Fruit fly (Drosophila melanogaster) whole organism, embryonic: ENCODE results near the gene CG10694.

Source experiments
- Abd-B ChIP-seq: fragments of 200-800 bp; sonication (Bioruptor generic); optimal IDR thresholded peaks from 2 replicates; lab custom pipeline; 2018; ENCODE audit warnings: missing biosample characterization, mild to moderate bottlenecking, missing genetic modification characterization, moderate library complexity
- BEAF-32 ChIP-seq: fragments of 200-800 bp; sonication (Bioruptor generic); optimal IDR thresholded peaks from 3 replicates; lab custom pipeline; 2017; ENCODE audit warnings: missing biosample characterization, missing genetic modification characterization, mild to moderate bottlenecking, moderate library complexity, missing genetic modification reagents
- CG11247 ChIP-seq: fragments of 200-800 bp; sonication (Bioruptor generic); IDR thresholded peaks from 2 replicates; pipeline ENCODE4 v1.3.6; 2022; ENCODE audit warnings: missing biosample characterization, missing genetic modification characterization
- CG12942 ChIP-seq: fragments of 200-800 bp; sonication (Bioruptor generic); optimal IDR thresholded peaks from 3 replicates; lab custom pipeline; 2016; ENCODE audit warnings: missing biosample characterization, missing genetic modification characterization
- CG13424 ChIP-seq: fragments of 200-800 bp; sonication (Bioruptor generic); optimal IDR thresholded peaks from 2 replicates; lab custom pipeline; 2019; ENCODE audit warnings: missing biosample characterization, mild to moderate bottlenecking, missing genetic modification characterization, moderate library complexity
- CG13894 ChIP-seq: fragments of 200-800 bp; sonication (Bioruptor generic); optimal IDR thresholded peaks from 3 replicates; lab custom pipeline; 2018; ENCODE audit warnings: missing biosample characterization, mild to moderate bottlenecking, missing genetic modification characterization, moderate library complexity
- CG16779 ChIP-seq: fragments of 200-800 bp; sonication (Bioruptor generic); IDR thresholded peaks from 2 replicates; pipeline ENCODE4 v1.3.6; 2022; ENCODE audit warnings: missing biosample characterization, missing genetic modification characterization
- CG16813 ChIP-seq: fragments of 200-800 bp; sonication (Bioruptor generic); IDR thresholded peaks from 3 replicates; pipeline ENCODE4 v1.3.6; 2022; ENCODE audit warnings: missing biosample characterization, missing genetic modification characterization; ENCODE audit not compliant: partially characterized antibody
- CG17568 ChIP-seq: fragments of 200-800 bp; sonication (Bioruptor generic); optimal IDR thresholded peaks from 2 replicates; lab custom pipeline; 2018; ENCODE audit warnings: missing biosample characterization, mild to moderate bottlenecking, missing genetic modification characterization, moderate library complexity
- CG1792 ChIP-seq: fragments of 200-800 bp; sonication (Bioruptor generic); optimal IDR thresholded peaks from 2 replicates; lab custom pipeline; 2016; ENCODE audit warnings: missing biosample characterization, missing genetic modification characterization
- CG34224 ChIP-seq: fragments of 200-800 bp; sonication (Bioruptor generic); IDR thresholded peaks from 3 replicates; pipeline ENCODE4 v1.3.6; 2022; ENCODE audit warnings: missing biosample characterization, missing genetic modification characterization; ENCODE audit not compliant: partially characterized antibody
- CG34376 ChIP-seq: fragments of 200-800 bp; sonication (Bioruptor generic); optimal IDR thresholded peaks from 2 replicates; lab custom pipeline; 2018; ENCODE audit warnings: missing biosample characterization, mild to moderate bottlenecking, missing genetic modification characterization
- CG3726 ChIP-seq: fragments of 200-800 bp; sonication (Bioruptor generic); IDR thresholded peaks from 3 replicates; pipeline ENCODE4, ENCODE4 v1.3.6; 2022; ENCODE audit warnings: missing biosample characterization, missing genetic modification characterization
- CG3995 ChIP-seq: fragments of 200-800 bp; sonication (Bioruptor generic); optimal IDR thresholded peaks from 3 replicates; lab custom pipeline; 2016; ENCODE audit warnings: missing biosample characterization, missing genetic modification characterization
- CG6272 ChIP-seq: fragments of 200-800 bp; sonication (Bioruptor generic); IDR thresholded peaks from 2 replicates; pipeline ENCODE4 v1.3.6; 2022; ENCODE audit warnings: missing biosample characterization, missing genetic modification characterization
- CG8478 ChIP-seq: fragments of >200 bp; optimal IDR thresholded peaks from 2 replicates; lab custom pipeline; 2018
- CG8765 ChIP-seq: fragments of 200-800 bp; sonication (Bioruptor generic); IDR thresholded peaks from 2 replicates; pipeline ENCODE4 v1.3.6; 2022; ENCODE audit warnings: missing biosample characterization, missing genetic modification characterization
- CG9609 ChIP-seq: fragments of 200-800 bp; sonication (Bioruptor generic); optimal IDR thresholded peaks from 3 replicates; lab custom pipeline; 2016; ENCODE audit warnings: missing biosample characterization, missing genetic modification characterization
- D19A ChIP-seq: fragments of 200-800 bp; optimal IDR thresholded peaks from 3 replicates; lab custom pipeline; 2019; ENCODE audit warnings: missing biosample characterization, mild to moderate bottlenecking, missing genetic modification characterization, moderate library complexity
- Dek ChIP-seq: fragments of 200-800 bp; sonication (Bioruptor generic); optimal IDR thresholded peaks from 3 replicates; lab custom pipeline; 2019; ENCODE audit warnings: missing biosample characterization, mild to moderate bottlenecking, missing genetic modification characterization, moderate library complexity
- Gug ChIP-seq: fragments of 200-800 bp; sonication (Bioruptor generic); IDR thresholded peaks from 4 replicates; pipeline ENCODE4 v1.3.6; 2022; ENCODE audit warnings: missing biosample characterization, missing genetic modification characterization
- H15 ChIP-seq: fragments of 200-800 bp; sonication (Bioruptor generic); IDR thresholded peaks from 3 replicates; pipeline ENCODE4 v1.3.6; 2022; ENCODE audit warnings: missing biosample characterization, missing genetic modification characterization
- Hey ChIP-seq: fragments of 200-800 bp; sonication (Bioruptor generic); optimal IDR thresholded peaks from 3 replicates; lab custom pipeline; 2018; ENCODE audit warnings: missing biosample characterization, mild to moderate bottlenecking, missing genetic modification characterization
- Hr39 ChIP-seq: fragments of >200 bp; optimal IDR thresholded peaks from 2 replicates; lab custom pipeline; 2017
- Hr78 ChIP-seq, 2 experiments: fragments of 200-800 bp in 1 of 2; fragments of >200 bp in 1 of 2; sonication (Bioruptor generic) in 1 of 2; optimal IDR thresholded peaks; 2 replicates each; lab custom pipeline; 2017 to 2019; ENCODE audit warnings: missing biosample characterization in 2 of 2, missing genetic modification characterization in 2 of 2, mild to moderate bottlenecking in 1 of 2, moderate library complexity in 1 of 2
- MBD-R2 ChIP-seq: fragments of 200-800 bp; sonication (Bioruptor generic); IDR thresholded peaks from 2 replicates; pipeline ENCODE4 v1.3.6; 2022; ENCODE audit warnings: missing biosample characterization, missing genetic modification characterization
- Med ChIP-seq: fragments of 200-800 bp; sonication (Bioruptor generic); peaks from one replicate; lab custom pipeline; 2016; ENCODE audit warnings: missing biosample characterization, missing genetic modification characterization, mild to moderate bottlenecking, inconsistent platforms, moderate library complexity
- Neu2 ChIP-seq: fragments of 200-800 bp; sonication (Bioruptor generic); optimal IDR thresholded peaks from 3 replicates; lab custom pipeline; 2016; ENCODE audit warnings: missing biosample characterization, missing genetic modification characterization, borderline replicate concordance
- Usf ChIP-seq: fragments of 200-800 bp; sonication (Bioruptor generic); optimal IDR thresholded peaks from 2 replicates; lab custom pipeline; 2017; ENCODE audit warnings: missing genotype, missing biosample characterization, missing genetic modification characterization
- ab ChIP-seq: fragments of 200-800 bp; sonication (Bioruptor generic); optimal IDR thresholded peaks from 2 replicates; lab custom pipeline; 2016; ENCODE audit warnings: missing biosample characterization, missing genetic modification characterization
- bcd ChIP-seq: fragments of 200-800 bp; sonication (Bioruptor generic); optimal IDR thresholded peaks from 2 replicates; lab custom pipeline; 2017; ENCODE audit warnings: missing biosample characterization, mild to moderate bottlenecking, missing genetic modification characterization
- cwo ChIP-seq: fragments of 200-800 bp; sonication (Bioruptor generic); optimal IDR thresholded peaks from 3 replicates; lab custom pipeline; 2017; ENCODE audit warnings: missing biosample characterization, missing genetic modification characterization, mild to moderate bottlenecking, moderate library complexity, missing genetic modification reagents
- esg ChIP-seq: fragments of 200-800 bp; sonication (Bioruptor generic); conservative IDR thresholded peaks from 2 replicates; pipeline ENCODE4 v1.3.6; 2022; ENCODE audit warnings: missing biosample characterization, missing genetic modification characterization
- exex ChIP-seq: fragments of 200-800 bp; sonication (Bioruptor generic); optimal IDR thresholded peaks from 4 replicates; lab custom pipeline; 2018; ENCODE audit warnings: missing biosample characterization, mild to moderate bottlenecking, missing genetic modification characterization, moderate library complexity
- fd3F ChIP-seq: fragments of 200-800 bp; sonication (Bioruptor generic); optimal IDR thresholded peaks from 2 replicates; lab custom pipeline; 2018; ENCODE audit warnings: missing biosample characterization, mild to moderate bottlenecking, missing genetic modification characterization, moderate library complexity
- fd64A ChIP-seq: fragments of 200-800 bp; sonication (Bioruptor generic); optimal IDR thresholded peaks from 3 replicates; lab custom pipeline; 2018; ENCODE audit warnings: missing biosample characterization, mild to moderate bottlenecking, missing genetic modification characterization
- jing ChIP-seq: fragments of 200-800 bp; sonication (Bioruptor generic); optimal IDR thresholded peaks from 2 replicates; lab custom pipeline; 2018; ENCODE audit warnings: missing biosample characterization, mild to moderate bottlenecking, missing genetic modification characterization
- knrl ChIP-seq: fragments of 200-800 bp; sonication (Bioruptor generic); IDR thresholded peaks from 3 replicates; pipeline ENCODE4 v1.3.6; 2022; ENCODE audit warnings: missing biosample characterization, missing genetic modification characterization; ENCODE audit not compliant: partially characterized antibody
- org-1 ChIP-seq: fragments of 200-800 bp; sonication (Bioruptor generic); optimal IDR thresholded peaks from 2 replicates; lab custom pipeline; 2017; ENCODE audit warnings: missing biosample characterization, missing genetic modification characterization
- pho ChIP-seq: fragments of 200-800 bp; sonication (Bioruptor generic); optimal IDR thresholded peaks from 2 replicates; lab custom pipeline; 2016; ENCODE audit warnings: missing biosample characterization, missing genetic modification characterization
- salm ChIP-seq: fragments of 200-800 bp; sonication (Bioruptor generic); optimal IDR thresholded peaks from 2 replicates; lab custom pipeline; 2018; ENCODE audit warnings: missing biosample characterization, mild to moderate bottlenecking, missing genetic modification characterization
- scrt ChIP-seq: fragments of 200-800 bp; sonication (Bioruptor generic); optimal IDR thresholded peaks from 2 replicates; lab custom pipeline; 2018; ENCODE audit warnings: missing biosample characterization, mild to moderate bottlenecking, missing genetic modification characterization, moderate library complexity
- slp2 ChIP-seq: fragments of 200-800 bp; sonication (Bioruptor generic); optimal IDR thresholded peaks from 2 replicates; lab custom pipeline; 2016; ENCODE audit warnings: missing biosample characterization, missing genetic modification characterization
- sug ChIP-seq: fragments of 200-800 bp; optimal IDR thresholded peaks from 2 replicates; lab custom pipeline; 2019; ENCODE audit warnings: missing biosample characterization, mild to moderate bottlenecking, missing genetic modification characterization, moderate library complexity
- twi ChIP-seq: fragments of 200-800 bp; optimal IDR thresholded peaks from 2 replicates; lab custom pipeline; 2019; ENCODE audit warnings: missing biosample characterization, mild to moderate bottlenecking, missing genetic modification characterization, moderate library complexity
- unpg ChIP-seq: fragments of 200-800 bp; sonication (Bioruptor generic); optimal IDR thresholded peaks from 3 replicates; lab custom pipeline; 2018; ENCODE audit warnings: missing biosample characterization, mild to moderate bottlenecking, missing genetic modification characterization, moderate library complexity
- vnd ChIP-seq: fragments of 200-800 bp; sonication (Bioruptor generic); IDR thresholded peaks from 3 replicates; pipeline ENCODE4 v1.3.6; 2022; ENCODE audit warnings: missing biosample characterization, missing genetic modification characterization; ENCODE audit not compliant: partially characterized antibody

The CG10694 gene

DNA sequence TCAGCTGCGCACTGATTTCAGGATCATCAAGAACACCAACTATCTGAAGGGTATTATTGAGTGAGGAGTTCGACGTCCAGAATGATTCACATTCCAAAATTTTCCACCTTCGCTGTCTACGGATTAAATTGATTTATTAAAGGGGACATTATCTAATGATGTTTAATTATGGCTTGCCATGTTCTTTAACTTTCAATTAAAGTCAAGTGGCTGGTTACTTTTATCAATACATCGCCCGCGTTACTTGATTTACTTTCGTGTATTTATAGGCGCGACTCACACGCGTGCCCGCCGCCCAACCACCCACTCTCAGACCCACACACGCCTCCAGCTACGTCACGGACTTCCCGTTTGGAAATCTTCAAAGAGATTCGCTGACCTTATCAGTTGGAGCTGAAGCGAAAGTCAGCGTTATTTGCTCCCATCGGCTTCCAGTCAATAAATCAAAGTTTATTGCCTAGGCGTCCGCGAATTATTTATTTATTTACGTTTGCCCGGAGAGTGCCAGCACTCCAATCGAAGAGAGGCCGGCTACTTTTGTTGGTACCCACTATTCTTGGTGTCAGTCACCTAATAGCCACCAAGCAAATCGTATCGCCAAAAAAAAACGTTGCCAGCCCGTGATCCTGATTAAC, 30.2 kb downstream of the CG10694 start, which contains the start of gene Npc2f:
Npc2f (plus strand) TSS at position 585 of the 635 bp plus-strand sequence.
- no peak for TF ChIP-seq Dek (tag; lab: Kevin White, UChicago)
- TF ChIP-seq Med: peak; percentile 38
- peak; percentile 98 for TF ChIP-seq exex (tag; lab: Kevin White, UChicago)
- TF ChIP-seq fd64A (GFP tag; lab: Kevin White, UChicago): no peak
- no peak for TF ChIP-seq CG3726 (GFP tag; lab: Robert Waterston, UW)
- no peak for TF ChIP-seq CG9609 (GFP tag; lab: Kevin White, UChicago)
- no peak for TF ChIP-seq MBD-R2
- no peak for TF ChIP-seq CG13894 (tag; lab: Kevin White, UChicago)
- TF ChIP-seq CG34376: peak; percentile 55
- no peak for TF ChIP-seq BEAF-32 (GFP tag; lab: Kevin White, UChicago)
- peak; percentile 58 for TF ChIP-seq Hey
- no peak for TF ChIP-seq org-1
- peak; percentile 40 for TF ChIP-seq cwo (GFP tag; lab: Kevin White, UChicago)
- TF ChIP-seq Hr39 (lab: Kevin White, UChicago): no peak
- TF ChIP-seq twi (tag; lab: Kevin White, UChicago): no peak
- no peak for TF ChIP-seq CG3995
- no peak for TF ChIP-seq Usf (GFP tag; lab: Kevin White, UChicago)
- no peak for TF ChIP-seq scrt
- TF ChIP-seq sug: peak; percentile 51
- TF ChIP-seq slp2: no peak

DNA sequence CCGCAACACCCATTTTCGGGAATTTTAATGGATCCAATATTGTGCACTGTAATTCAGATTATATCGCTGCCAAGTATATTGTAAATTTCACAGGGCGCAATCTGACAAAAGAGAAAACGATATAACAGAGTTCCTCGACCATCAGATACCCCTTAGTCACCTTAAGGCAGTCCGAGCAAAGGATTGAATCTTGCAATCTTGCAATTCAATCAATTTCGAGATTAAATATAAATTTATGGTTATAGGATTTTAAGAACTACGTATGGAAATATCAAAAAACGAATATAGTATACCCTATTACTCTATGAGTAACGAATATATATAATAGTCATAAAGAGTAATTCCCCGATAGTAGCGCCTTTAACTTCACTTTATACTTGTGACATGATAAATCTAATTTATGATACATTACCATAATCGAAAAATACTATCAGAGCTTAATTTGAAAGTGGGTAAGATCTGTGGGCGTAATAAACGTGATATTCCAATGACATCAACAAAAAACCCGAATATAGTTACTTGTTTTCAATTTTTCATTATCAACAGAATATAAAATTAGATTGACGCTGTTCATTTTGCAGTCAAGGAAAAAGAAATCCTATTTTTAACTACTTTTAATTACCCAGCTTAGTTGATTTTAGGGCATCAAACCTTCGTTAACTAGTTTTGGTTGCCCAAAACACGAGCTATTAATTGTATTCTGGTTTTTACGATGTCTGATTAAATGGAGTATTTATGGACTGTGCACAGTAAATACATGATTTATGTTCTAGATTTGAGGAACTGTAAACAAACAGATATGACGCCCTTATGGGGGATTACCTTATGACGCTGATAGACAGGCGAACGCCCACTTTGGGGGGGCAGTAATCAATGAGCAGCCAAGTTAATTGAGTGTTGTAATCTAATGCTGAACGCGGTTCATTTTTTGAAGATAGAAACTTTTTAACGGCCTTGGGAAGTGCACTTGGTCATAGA, 31.6 kb downstream of the CG10694 start:
- TF ChIP-seq cwo (GFP tag; lab: Kevin White, UChicago): peak; percentile 22
- TF ChIP-seq CG16779: no peak
- no peak for TF ChIP-seq Hr78 (GFP tag; optimal IDR thresholded peaks at IDR 0.05; lab: Kevin White, UChicago)
- peak; percentile 41 for TF ChIP-seq CG17568
- TF ChIP-seq Abd-B: peak; percentile 3
- no peak for TF ChIP-seq CG16813
- no peak for TF ChIP-seq CG13424 (tag; lab: Kevin White, UChicago)
- peak; percentile 68 for TF ChIP-seq D19A (tag; lab: Kevin White, UChicago)
- no peak for TF ChIP-seq CG1792 (GFP tag; lab: Kevin White, UChicago)
- no peak for TF ChIP-seq ab (GFP tag; lab: Kevin White, UChicago)
- TF ChIP-seq Med: no peak
- no peak for TF ChIP-seq CG6272 (GFP tag; lab: Robert Waterston, UW)
- no peak for TF ChIP-seq vnd (GFP tag; lab: Robert Waterston, UW)
- no peak for TF ChIP-seq Gug (GFP tag; lab: Robert Waterston, UW)
- no peak for TF ChIP-seq CG34224 (GFP tag; lab: Robert Waterston, UW)
- TF ChIP-seq pho (GFP tag; lab: Kevin White, UChicago): no peak
- TF ChIP-seq exex (tag; lab: Kevin White, UChicago): peak; percentile 95
- no peak for TF ChIP-seq bcd (GFP tag; lab: Kevin White, UChicago)
- no peak for TF ChIP-seq CG8765 (GFP tag; lab: Robert Waterston, UW)
- TF ChIP-seq CG11247 (GFP tag; lab: Robert Waterston, UW): no peak
- no peak for TF ChIP-seq Neu2 (GFP tag; lab: Kevin White, UChicago)
- TF ChIP-seq H15 (GFP tag; lab: Robert Waterston, UW): no peak
- no peak for TF ChIP-seq fd3F (GFP tag; lab: Kevin White, UChicago)
- TF ChIP-seq knrl (GFP tag; lab: Robert Waterston, UW): no peak
- no peak for TF ChIP-seq jing (GFP tag; lab: Kevin White, UChicago)
- TF ChIP-seq esg: no peak
- peak; percentile 52 for TF ChIP-seq salm (tag; lab: Kevin White, UChicago)
- TF ChIP-seq unpg (GFP tag; lab: Kevin White, UChicago): no peak
- TF ChIP-seq CG12942: no peak
- TF ChIP-seq CG8478 (lab: Kevin White, UChicago): no peak
